Worm (Caenorhabditis elegans) whole organism, L3 larva: Measurements from ENCODE around the gene sprr-1.

Experiments
- R02D3.7 ChIP-seq: fragments of 150-350 bp; optimal IDR thresholded peaks from 2 replicates; lab custom pipeline; 2014; ENCODE audit warnings: missing biosample characterization, missing genetic modification characterization
- aly-2 ChIP-seq: fragments of 150-350 bp; optimal IDR thresholded peaks from 2 replicates; lab custom pipeline; 2014; ENCODE audit warnings: missing biosample characterization, missing genetic modification characterization
- ama-1 ChIP-seq: fragments of 150-350 bp; optimal IDR thresholded peaks from 2 replicates; lab custom pipeline; 2018
- ceh-16 ChIP-seq: sonication (generic microtip); optimal IDR thresholded peaks from 2 replicates; lab custom pipeline; 2017; ENCODE audit warnings: missing biosample characterization, missing genetic modification characterization
- ceh-9 ChIP-seq: sonication (generic microtip); optimal IDR thresholded peaks from 2 replicates; lab custom pipeline; 2018; ENCODE audit warnings: missing biosample characterization, missing genetic modification characterization
- egl-27 ChIP-seq: sonication (generic microtip); optimal IDR thresholded peaks from 4 replicates; lab custom pipeline; 2017; ENCODE audit warnings: missing biosample characterization, missing genetic modification reagents, missing genetic modification characterization
- egl-5 ChIP-seq: fragments of 150-350 bp; optimal IDR thresholded peaks from 2 replicates; lab custom pipeline; 2017; ENCODE audit warnings: missing biosample characterization, missing genetic modification reagents, missing genetic modification characterization, inconsistent platforms
- elt-1 ChIP-seq: fragments of 150-350 bp; optimal IDR thresholded peaks from 2 replicates; lab custom pipeline; 2014; ENCODE audit warnings: missing biosample characterization, missing genetic modification characterization
- elt-2 ChIP-seq: sonication (generic microtip); optimal IDR thresholded peaks from 2 replicates; lab custom pipeline; 2016; ENCODE audit warnings: missing genetic modification reagents, mild to moderate bottlenecking, missing genetic modification characterization, missing compliant biosample characterization
- elt-3 ChIP-seq, 3 experiments: fragments of 150-350 bp in 1 of 3; sonication (generic microtip) in 2 of 3; optimal IDR thresholded peaks; 2 replicates in 2 of 3; 4 replicates in 1 of 3; lab custom pipeline; 2014 to 2017; ENCODE audit warnings: missing biosample characterization in 3 of 3, missing genetic modification characterization in 3 of 3
- eor-1 ChIP-seq, 2 experiments: fragments of 150-350 bp; optimal IDR thresholded peaks; 2 replicates each; lab custom pipeline; 2014 to 2018; ENCODE audit warnings: missing biosample characterization in 2 of 2, missing genetic modification characterization in 2 of 2
- fkh-10 ChIP-seq: sonication (generic microtip); optimal IDR thresholded peaks from 2 replicates; lab custom pipeline; 2017; ENCODE audit warnings: missing biosample characterization, missing genetic modification reagents, missing genetic modification characterization
- fkh-2 ChIP-seq: fragments of 150-350 bp; optimal IDR thresholded peaks from 2 replicates; lab custom pipeline; 2014; ENCODE audit warnings: missing biosample characterization, missing genetic modification reagents, missing genetic modification characterization
- fos-1 ChIP-seq: fragments of 150-350 bp; optimal IDR thresholded peaks from 2 replicates; lab custom pipeline; 2014; ENCODE audit warnings: missing biosample characterization, missing genetic modification characterization
- hmg-11 ChIP-seq: sonication (generic microtip); optimal IDR thresholded peaks from 2 replicates; lab custom pipeline; 2016; ENCODE audit warnings: missing genetic modification characterization, missing compliant biosample characterization
- lin-15B ChIP-seq: fragments of 150-350 bp; optimal IDR thresholded peaks from 2 replicates; lab custom pipeline; 2014; ENCODE audit warnings: missing biosample characterization, missing genetic modification characterization
- lsy-12 ChIP-seq: sonication (generic microtip); optimal IDR thresholded peaks from 2 replicates; lab custom pipeline; 2016; ENCODE audit warnings: mild to moderate bottlenecking, missing genetic modification characterization, missing compliant biosample characterization
- mml-1 ChIP-seq: fragments of 150-350 bp; sonication (generic microtip); optimal IDR thresholded peaks from 3 replicates; lab custom pipeline; 2014; ENCODE audit warnings: missing biosample characterization, missing genetic modification characterization
- nfya-1 ChIP-seq: sonication (generic microtip); optimal IDR thresholded peaks from 2 replicates; lab custom pipeline; 2017; ENCODE audit warnings: missing genetic modification characterization, mild to moderate bottlenecking, missing compliant biosample characterization, antibody characterized with exemption, moderate library complexity; ENCODE audit not compliant: insufficient read depth
- nhr-12 ChIP-seq: fragments of 150-350 bp; optimal IDR thresholded peaks from 2 replicates; lab custom pipeline; 2014; ENCODE audit warnings: missing biosample characterization, missing genetic modification characterization
- nhr-23 ChIP-seq: fragments of 150-350 bp; optimal IDR thresholded peaks from 2 replicates; lab custom pipeline; 2014; ENCODE audit warnings: missing biosample characterization, missing genetic modification reagents, missing genetic modification characterization
- nhr-237 ChIP-seq: fragments of 150-350 bp; optimal IDR thresholded peaks from 2 replicates; lab custom pipeline; 2014; ENCODE audit warnings: missing biosample characterization, missing genetic modification characterization
- nhr-25 ChIP-seq: sonication (generic microtip); optimal IDR thresholded peaks from 2 replicates; lab custom pipeline; 2017; ENCODE audit warnings: missing biosample characterization, missing genetic modification characterization
- nhr-43 ChIP-seq: sonication (generic microtip); optimal IDR thresholded peaks from 2 replicates; lab custom pipeline; 2016; ENCODE audit warnings: mild to moderate bottlenecking, missing genetic modification characterization, missing compliant biosample characterization; ENCODE audit not compliant: poor library complexity, severe bottlenecking
- nhr-67 ChIP-seq: fragments of 150-350 bp; optimal IDR thresholded peaks from 2 replicates; lab custom pipeline; 2014; ENCODE audit warnings: missing biosample characterization, missing genetic modification characterization
- nhr-76 ChIP-seq: fragments of 150-350 bp; sonication (generic microtip); optimal IDR thresholded peaks from 5 replicates; lab custom pipeline; 2014; ENCODE audit warnings: missing biosample characterization, missing genetic modification characterization
- pha-4 ChIP-seq: fragments of 150-350 bp; optimal IDR thresholded peaks from 2 replicates; lab custom pipeline; 2014; ENCODE audit warnings: missing biosample characterization, missing genetic modification reagents, missing genetic modification characterization
- pqm-1 ChIP-seq: fragments of 150-350 bp; optimal IDR thresholded peaks from 2 replicates; lab custom pipeline; 2017; ENCODE audit warnings: missing biosample characterization, missing genetic modification characterization, inconsistent platforms
- sea-2 ChIP-seq: fragments of 150-350 bp; sonication (generic microtip); optimal IDR thresholded peaks from 4 replicates; lab custom pipeline; 2014; ENCODE audit warnings: missing biosample characterization, missing genetic modification reagents, missing genetic modification characterization
- skn-1 ChIP-seq: fragments of 150-350 bp; optimal IDR thresholded peaks from 2 replicates; lab custom pipeline; 2014; ENCODE audit warnings: missing biosample characterization, missing genetic modification characterization
- snpc-4 ChIP-seq: fragments of 150-350 bp; optimal IDR thresholded peaks from 2 replicates; lab custom pipeline; 2014; ENCODE audit warnings: missing biosample characterization, missing genetic modification characterization
- tbx-2 ChIP-seq: sonication (generic microtip); optimal IDR thresholded peaks from 2 replicates; lab custom pipeline; 2016; ENCODE audit warnings: mild to moderate bottlenecking, missing genetic modification characterization, missing compliant biosample characterization
- unc-62 ChIP-seq: fragments of 150-350 bp; sonication (generic microtip); optimal IDR thresholded peaks from 4 replicates; lab custom pipeline; 2014; ENCODE audit warnings: missing biosample characterization, missing genetic modification reagents, missing genetic modification characterization
- zag-1 ChIP-seq: fragments of 150-350 bp; optimal IDR thresholded peaks from 2 replicates; lab custom pipeline; 2014; ENCODE audit warnings: missing biosample characterization, missing genetic modification characterization
- ztf-11 ChIP-seq: fragments of 150-350 bp; optimal IDR thresholded peaks from 2 replicates; lab custom pipeline; 2014; ENCODE audit warnings: missing biosample characterization, missing genetic modification characterization
- ztf-4 ChIP-seq: fragments of 150-350 bp; optimal IDR thresholded peaks from 2 replicates; lab custom pipeline; 2014; ENCODE audit warnings: missing biosample characterization, missing genetic modification characterization

sprr-1 gene

ce11 chrX:15434922-15435321 is 31.2 kb upstream of the sprr-1 start:
- no peak for TF ChIP-seq nhr-23
- peak; percentile 36 for TF ChIP-seq snpc-4 (tag; lab: Kevin White, UChicago)

DNA sequence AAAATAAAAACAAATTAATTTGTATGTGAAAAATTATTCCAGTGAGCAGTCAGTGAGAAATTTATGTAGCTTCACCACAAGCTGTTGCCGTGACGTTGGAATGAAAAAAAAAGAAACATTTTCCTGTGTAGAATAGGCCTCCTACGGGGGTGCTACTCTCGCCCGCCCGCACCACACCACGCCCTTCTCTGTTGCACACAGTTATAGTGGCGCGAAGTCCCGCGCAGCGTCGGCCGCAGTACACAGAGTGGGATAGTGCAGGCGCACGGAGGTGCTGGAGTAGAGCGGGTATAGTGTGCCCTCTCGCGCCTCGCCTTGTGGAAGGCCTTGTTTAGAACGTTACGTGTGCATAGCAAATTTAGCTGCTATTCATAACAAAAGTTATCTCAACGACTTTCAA is 27.3 kb upstream of the sprr-1 start:
- no peak for TF ChIP-seq ama-1 (lab: Kevin White, UChicago)
- peak; percentile 85 for TF ChIP-seq snpc-4 (tag; lab: Kevin White, UChicago)
- TF ChIP-seq sea-2 (GFP tag; lab: Kevin White, UChicago) = no peak

- TF ChIP-seq pha-4 (tag; lab: Kevin White, UChicago) = peak; percentile 21
- TF ChIP-seq skn-1 (tag; lab: Kevin White, UChicago) = peak; percentile 64
- TF ChIP-seq hmg-11 (tag; lab: Kevin White, UChicago) = peak; percentile 62
- TF ChIP-seq nhr-237 (tag; lab: Kevin White, UChicago) = no peak
- TF ChIP-seq elt-2 (tag; lab: Kevin White, UChicago) = peak; percentile 87
- TF ChIP-seq lsy-12 (tag; lab: Kevin White, UChicago) = no peak
- TF ChIP-seq eor-1 (tag; optimal IDR thresholded peaks at IDR 0.05; lab: Kevin White, UChicago) = no peak
- peak; percentile 68 for TF ChIP-seq pqm-1
- TF ChIP-seq egl-5 (tag; lab: Kevin White, UChicago) = peak; percentile 12
- TF ChIP-seq nfya-1 (tag; lab: Kevin White, UChicago) = peak; percentile 21
- TF ChIP-seq, all 47 proteins: peak for 7
Observed at ce11 chrX:15440744-15441685, 25.1 kb upstream of the sprr-1 start, which contains the start of gene mocs-1. Gene mocs-1 (minus strand): TSS chrX:15440794.

DNA sequence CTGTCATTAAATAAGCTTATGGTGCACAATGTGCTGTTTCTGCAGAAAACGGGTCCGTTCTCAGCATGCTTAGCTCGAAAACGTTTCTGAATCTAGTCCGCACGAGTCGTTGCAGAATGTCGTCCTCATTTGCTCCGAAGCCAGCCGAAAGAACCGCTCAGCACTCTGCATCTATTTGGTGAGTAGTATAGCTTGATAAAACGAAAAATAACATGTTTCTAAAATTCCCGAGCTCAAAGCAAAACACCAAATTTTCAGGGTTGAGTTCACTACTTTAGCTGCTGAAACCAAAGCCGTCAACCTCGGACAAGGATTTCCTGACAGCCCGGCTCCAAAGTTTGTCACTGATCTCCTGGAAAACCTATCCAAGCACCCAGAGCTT is 24.4 kb upstream of the sprr-1 start, which contains the start of gene nkat-3:
TSS of gene nkat-3 (plus strand) at position 46 of the 382 bp plus-strand sequence.
- TF ChIP-seq nhr-23 (no peak), aly-2 (tag; lab: Kevin White, UChicago) (no peak), sea-2 (GFP tag; lab: Kevin White, UChicago) (no peak), nhr-67 (tag; lab: Kevin White, UChicago) (no peak), ztf-4 (no peak), egl-5 (tag; lab: Kevin White, UChicago) (no peak), fkh-2 (tag; lab: Kevin White, UChicago) (no peak), nhr-25 (no peak), pha-4 (tag; lab: Kevin White, UChicago) (no peak), tbx-2 (no peak)

- TF ChIP-seq ceh-16 (tag; lab: Kevin White, UChicago) = no peak
- TF ChIP-seq nhr-25 = peak; percentile 15
Observed at ce11 chrX:15446292-15446794, 19.8 kb upstream of the sprr-1 start, which contains the start of gene R03A10.5. Gene R03A10.5 (plus strand): TSS chrX:15446722.

ce11 chrX:15465050-15465449 is 1.1 kb upstream of the sprr-1 start:
- no peak for TF ChIP-seq skn-1 (tag; lab: Kevin White, UChicago)
- TF ChIP-seq hmg-11 (tag; lab: Kevin White, UChicago) = no peak
- no peak for TF ChIP-seq pqm-1
- no peak for TF ChIP-seq nhr-67 (tag; lab: Kevin White, UChicago)
- no peak for TF ChIP-seq fos-1 (tag; lab: Kevin White, UChicago)
- no peak for TF ChIP-seq pha-4 (tag; lab: Kevin White, UChicago)
- TF ChIP-seq ceh-9 (tag; lab: Kevin White, UChicago) = no peak
- no peak for TF ChIP-seq ztf-11
- TF ChIP-seq snpc-4 (tag; lab: Kevin White, UChicago) = no peak
- no peak for TF ChIP-seq ama-1 (lab: Kevin White, UChicago)
- no peak for TF ChIP-seq nhr-76
- TF ChIP-seq ceh-16 (tag; lab: Kevin White, UChicago) = no peak
- no peak for TF ChIP-seq fkh-2 (tag; lab: Kevin White, UChicago)
- TF ChIP-seq, all 47 proteins: peak for 0

- TF ChIP-seq elt-3 (tag; optimal IDR thresholded peaks at IDR 0.05; lab: Kevin White, UChicago) = no peak
- no peak for TF ChIP-seq zag-1 (tag; lab: Kevin White, UChicago)
- TF ChIP-seq nhr-237 (tag; lab: Kevin White, UChicago) = no peak
- no peak for TF ChIP-seq pqm-1
- TF ChIP-seq nhr-67 (tag; lab: Kevin White, UChicago) = no peak
- no peak for TF ChIP-seq tbx-2
- no peak for TF ChIP-seq ama-1 (lab: Kevin White, UChicago)
- TF ChIP-seq ztf-4 = no peak
- TF ChIP-seq unc-62 (GFP tag; lab: Kevin White, UChicago) = no peak
- no peak for TF ChIP-seq fkh-2 (tag; lab: Kevin White, UChicago)
- no peak for TF ChIP-seq nhr-43
- no peak for TF ChIP-seq egl-27
- no peak for TF ChIP-seq nhr-12
- TF ChIP-seq elt-1 (tag; lab: Kevin White, UChicago) = no peak
- TF ChIP-seq fkh-10 (GFP tag; lab: Kevin White, UChicago) = no peak
- no peak for TF ChIP-seq mml-1 (tag; lab: Kevin White, UChicago)
- no peak for TF ChIP-seq R02D3.7 (tag; lab: Kevin White, UChicago)
- no peak for TF ChIP-seq fos-1 (tag; lab: Kevin White, UChicago)
- TF ChIP-seq lin-15B (tag; lab: Kevin White, UChicago) = no peak
- TF ChIP-seq, all 47 proteins: peak for 0
Observed at ce11 chrX:15468657-15469056, 2.6 kb downstream of the sprr-1 start.
